Worm (Caenorhabditis elegans) whole organism, L4 larva: ENCODE data around the gene ugt-4.

ENCODE experiments used
- D1046.2 ChIP-seq: fragments of 200-800 bp; sonication (Bioruptor generic); IDR thresholded peaks from 2 replicates; pipeline ENCODE4 v1.3.6; 2022; ENCODE audit warnings: missing genetic modification characterization, missing compliant biosample characterization
- F44E2.7 ChIP-seq: fragments of 200-800 bp; sonication (Bioruptor generic); IDR thresholded peaks from 2 replicates; pipeline ENCODE4 v2.1.2; 2022; ENCODE audit warnings: missing genetic modification characterization, missing compliant biosample characterization
- R02D3.7 ChIP-seq: fragments of 150-350 bp; sonication (generic microtip); optimal IDR thresholded peaks from 3 replicates; lab custom pipeline; 2014; ENCODE audit warnings: missing biosample characterization, missing genetic modification characterization
- T20F7.1 ChIP-seq: fragments of 200-800 bp; sonication (Bioruptor generic); optimal IDR thresholded peaks from 2 replicates; lab custom pipeline; 2018; ENCODE audit warnings: mild to moderate bottlenecking, missing genetic modification characterization, missing compliant biosample characterization
- Y75B8A.6 ChIP-seq: fragments of 200-800 bp; sonication (Bioruptor generic); IDR thresholded peaks from 2 replicates; pipeline ENCODE4 v1.3.6; 2022; ENCODE audit warnings: missing genetic modification reagents, missing genetic modification characterization, missing compliant biosample characterization
- arid-1 ChIP-seq: fragments of 200-800 bp; sonication (Bioruptor generic); conservative IDR thresholded peaks from 2 replicates; pipeline ENCODE4 v1.3.6; 2022; ENCODE audit warnings: missing genetic modification reagents, missing genetic modification characterization, missing compliant biosample characterization
- attf-4 ChIP-seq: sonication (generic microtip); optimal IDR thresholded peaks from 3 replicates; lab custom pipeline; 2017; ENCODE audit warnings: missing biosample characterization, missing genetic modification characterization
- ceh-20 ChIP-seq: fragments of 200-800 bp; sonication (Bioruptor generic); IDR thresholded peaks from 2 replicates; pipeline ENCODE4 v1.3.6; 2022; ENCODE audit warnings: missing genetic modification reagents, missing genetic modification characterization, missing compliant biosample characterization
- ceh-28 ChIP-seq: fragments of 150-350 bp; optimal IDR thresholded peaks from 2 replicates; lab custom pipeline; 2014; ENCODE audit warnings: missing biosample characterization, missing genetic modification reagents, missing genetic modification characterization
- ceh-32 ChIP-seq: sonication (generic microtip); optimal IDR thresholded peaks from 2 replicates; lab custom pipeline; 2016; ENCODE audit warnings: mild to moderate bottlenecking, missing genetic modification characterization, missing compliant biosample characterization; ENCODE audit not compliant: poor library complexity
- ceh-82 ChIP-seq: sonication (generic microtip); optimal IDR thresholded peaks from 2 replicates; lab custom pipeline; 2017; ENCODE audit warnings: missing biosample characterization, missing genetic modification characterization
- ces-1 ChIP-seq: fragments of 150-350 bp; sonication (generic microtip); optimal IDR thresholded peaks from 4 replicates; lab custom pipeline; 2014; ENCODE audit warnings: missing biosample characterization, missing genetic modification reagents, missing genetic modification characterization
- daf-16 ChIP-seq, 3 experiments: sonication (generic microtip); optimal IDR thresholded peaks; 2 replicates each; lab custom pipeline; 2016 to 2017; ENCODE audit warnings: missing genetic modification characterization in 3 of 3, missing genetic modification reagents in 3 of 3, mild to moderate bottlenecking in 2 of 3, missing compliant biosample characterization in 2 of 3, missing biosample characterization in 1 of 3, moderate library complexity in 1 of 3
- daf-19 ChIP-seq: fragments of 200-800 bp; sonication (Bioruptor generic); conservative IDR thresholded peaks from 2 replicates; pipeline ENCODE4 v1.3.6; 2022; ENCODE audit warnings: missing genetic modification characterization, missing compliant biosample characterization
- daf-8 ChIP-seq: fragments of 200-800 bp; sonication (Bioruptor generic); IDR thresholded peaks from 2 replicates; pipeline ENCODE4 v1.3.6; 2022; ENCODE audit warnings: missing genetic modification characterization, missing compliant biosample characterization
- dmd-6 ChIP-seq: fragments of 200-800 bp; sonication (Bioruptor generic); IDR thresholded peaks from 2 replicates; pipeline ENCODE4 v1.3.6; 2022; ENCODE audit warnings: missing genetic modification reagents, missing genetic modification characterization, missing compliant biosample characterization
- dmd-8 ChIP-seq: fragments of 200-800 bp; sonication (Bioruptor generic); IDR thresholded peaks from 2 replicates; pipeline ENCODE4 v1.3.6; 2022; ENCODE audit warnings: missing genetic modification characterization, missing compliant biosample characterization
- dmd-9 ChIP-seq: fragments of 200-800 bp; sonication (Bioruptor generic); IDR thresholded peaks from 2 replicates; pipeline ENCODE4 v1.3.6; 2022; ENCODE audit warnings: missing genetic modification reagents, missing genetic modification characterization, missing compliant biosample characterization
- dpl-1 ChIP-seq: fragments of 150-350 bp; optimal IDR thresholded peaks from 2 replicates; lab custom pipeline; 2014; ENCODE audit warnings: missing biosample characterization, missing genetic modification reagents, missing genetic modification characterization
- egl-43 ChIP-seq: fragments of 200-800 bp; sonication (Bioruptor generic); IDR thresholded peaks from 2 replicates; pipeline ENCODE4 v1.3.6; 2022; ENCODE audit warnings: missing genetic modification reagents, missing genetic modification characterization, missing compliant biosample characterization
- fos-1 ChIP-seq: fragments of 150-350 bp; optimal IDR thresholded peaks from 2 replicates; lab custom pipeline; 2014; ENCODE audit warnings: missing biosample characterization, missing genetic modification characterization
- hif-1 ChIP-seq, 2 experiments: sonication (generic microtip); optimal IDR thresholded peaks; 2 replicates each; lab custom pipeline; 2016 to 2017; ENCODE audit warnings: missing compliant biosample characterization in 2 of 2, missing genetic modification characterization in 2 of 2, missing genetic modification reagents in 2 of 2, missing genotype in 2 of 2, mild to moderate bottlenecking in 1 of 2
- hmg-1.1 ChIP-seq: fragments of 200-800 bp; sonication (Bioruptor generic); IDR thresholded peaks from 2 replicates; pipeline ENCODE4 v1.3.6; 2022; ENCODE audit warnings: missing genetic modification reagents, missing genetic modification characterization, missing compliant biosample characterization
- lir-3 ChIP-seq: sonication (generic microtip); optimal IDR thresholded peaks from 2 replicates; lab custom pipeline; 2016; ENCODE audit warnings: mild to moderate bottlenecking, missing genetic modification characterization, missing compliant biosample characterization
- lsy-2 ChIP-seq, 2 experiments: fragments of 150-350 bp in 1 of 2; sonication (generic microtip) in 1 of 2; optimal IDR thresholded peaks; 2 replicates each; lab custom pipeline; 2014 to 2017; ENCODE audit warnings: missing biosample characterization in 2 of 2, missing genetic modification characterization in 2 of 2
- mdt-29 ChIP-seq: fragments of 200-800 bp; sonication (Bioruptor generic); IDR thresholded peaks from 2 replicates; pipeline ENCODE4 v1.3.6; 2022; ENCODE audit warnings: missing genetic modification reagents, missing genetic modification characterization, missing compliant biosample characterization
- mxl-3 ChIP-seq: fragments of 200-800 bp; sonication (Bioruptor generic); optimal IDR thresholded peaks from 2 replicates; lab custom pipeline; 2018; ENCODE audit warnings: mild to moderate bottlenecking, missing genetic modification characterization, missing compliant biosample characterization
- nhr-102 ChIP-seq: sonication (generic microtip); optimal IDR thresholded peaks from 2 replicates; lab custom pipeline; 2016; ENCODE audit warnings: mild to moderate bottlenecking, missing genetic modification characterization, moderate library complexity, missing compliant biosample characterization
- nhr-111 ChIP-seq: fragments of 200-800 bp; sonication (Bioruptor generic); optimal IDR thresholded peaks from 2 replicates; lab custom pipeline; 2018; ENCODE audit warnings: mild to moderate bottlenecking, missing genetic modification characterization, missing compliant biosample characterization
- nhr-28 ChIP-seq: fragments of 150-350 bp; optimal IDR thresholded peaks from 2 replicates; lab custom pipeline; 2014; ENCODE audit warnings: missing biosample characterization, missing genetic modification characterization
- nhr-6 ChIP-seq: fragments of 150-350 bp; optimal IDR thresholded peaks from 2 replicates; lab custom pipeline; 2014; ENCODE audit warnings: missing biosample characterization, missing genetic modification characterization
- php-3 ChIP-seq: fragments of 200-800 bp; sonication (Bioruptor generic); IDR thresholded peaks from 2 replicates; pipeline ENCODE4 v1.3.6; 2022; ENCODE audit warnings: missing genetic modification reagents, missing genetic modification characterization, missing compliant biosample characterization
- pqm-1 ChIP-seq: sonication (generic microtip); optimal IDR thresholded peaks from 2 replicates; lab custom pipeline; 2017; ENCODE audit warnings: missing biosample characterization, missing genetic modification characterization
- rbr-2 ChIP-seq: sonication (generic microtip); optimal IDR thresholded peaks from 2 replicates; lab custom pipeline; 2016; ENCODE audit warnings: missing genotype, missing genetic modification characterization, missing compliant biosample characterization
- saeg-2 ChIP-seq: fragments of 200-800 bp; sonication (Bioruptor generic); IDR thresholded peaks from 2 replicates; pipeline ENCODE4 v1.3.6; 2022; ENCODE audit warnings: missing genetic modification reagents, missing genetic modification characterization, missing compliant biosample characterization
- snpc-1.2 ChIP-seq: fragments of 200-800 bp; sonication (Bioruptor generic); IDR thresholded peaks from 2 replicates; pipeline ENCODE4 v1.3.6; 2022; ENCODE audit warnings: missing genetic modification reagents, missing genetic modification characterization, missing compliant biosample characterization
- snpc-4 ChIP-seq: fragments of 150-350 bp; optimal IDR thresholded peaks from 2 replicates; lab custom pipeline; 2014; ENCODE audit warnings: missing biosample characterization, missing genetic modification characterization
- spr-3 ChIP-seq: fragments of 200-800 bp; sonication (Bioruptor generic); optimal IDR thresholded peaks from 2 replicates; lab custom pipeline; 2018; ENCODE audit warnings: mild to moderate bottlenecking, missing genetic modification characterization, missing compliant biosample characterization
- unc-62 ChIP-seq, 3 experiments: fragments of 150-350 bp in 1 of 3; sonication (generic microtip); optimal IDR thresholded peaks in 2 of 3; peaks in 1 of 3; 1 replicate in 1 of 3; 2 replicates in 2 of 3; lab custom pipeline; 2014 to 2017; ENCODE audit warnings: missing biosample characterization in 3 of 3, missing genetic modification characterization in 3 of 3, missing genetic modification reagents in 3 of 3, missing genotype in 1 of 3
- zfp-3 ChIP-seq: fragments of 200-800 bp; sonication (Bioruptor generic); conservative IDR thresholded peaks from 2 replicates; pipeline ENCODE4 v1.3.6; 2022; ENCODE audit warnings: missing genetic modification reagents, missing genetic modification characterization, missing compliant biosample characterization
- zip-11 ChIP-seq: fragments of 200-800 bp; sonication (Bioruptor generic); IDR thresholded peaks from 2 replicates; pipeline ENCODE4 v1.3.6; 2022; ENCODE audit warnings: missing genetic modification characterization, missing compliant biosample characterization
- zip-2 ChIP-seq: fragments of 150-350 bp; optimal IDR thresholded peaks from 2 replicates; lab custom pipeline; 2014; ENCODE audit warnings: missing biosample characterization, missing genetic modification characterization
- ztf-7 ChIP-seq: fragments of 150-350 bp; optimal IDR thresholded peaks from 2 replicates; lab custom pipeline; 2014; ENCODE audit warnings: missing biosample characterization, missing genetic modification characterization

ugt-4 gene

DNA sequence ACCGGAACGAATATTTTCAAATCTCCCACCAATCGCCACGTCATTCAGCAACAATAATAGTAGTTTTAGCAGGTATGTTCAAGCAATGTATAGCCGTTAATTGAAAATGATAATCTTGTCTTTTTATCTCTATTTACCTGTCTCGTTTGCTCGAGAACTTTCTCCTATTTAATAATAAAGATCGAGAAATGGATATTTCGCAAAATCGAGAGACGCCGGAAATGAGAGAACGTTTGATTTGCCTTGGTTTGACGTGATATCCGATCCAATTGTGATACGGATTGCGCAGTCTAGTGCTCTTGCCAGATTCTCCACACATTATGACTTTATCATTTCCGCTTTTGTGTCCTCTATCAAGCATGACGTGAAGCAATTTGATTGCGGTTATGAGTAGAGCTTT is 21.3 kb downstream of the ugt-4 start:
- TF ChIP-seq php-3 (GFP tag; lab: Robert Waterston, UW) (no peak), ces-1 (no peak), mdt-29 (GFP tag; lab: Robert Waterston, UW) (no peak), F44E2.7 (no peak), dmd-8 (GFP tag; lab: Robert Waterston, UW) (no peak), ceh-32 (tag; lab: Kevin White, UChicago) (no peak), hif-1 (tag; optimal IDR thresholded peaks at IDR 0.05; lab: Kevin White, UChicago) (no peak), daf-19 (GFP tag; lab: Robert Waterston, UW) (no peak), spr-3 (no peak), arid-1 (GFP tag; lab: Robert Waterston, UW) (no peak), ceh-82 (tag; lab: Kevin White, UChicago) (no peak), pqm-1 (no peak), Y75B8A.6 (no peak), hmg-1.1 (GFP tag; lab: Robert Waterston, UW) (no peak), mxl-3 (GFP tag; lab: Kevin White, UChicago) (no peak), unc-62 (GFP tag; optimal IDR thresholded peaks at IDR 0.05 in 1 of 2; lab: Kevin White, UChicago) (no peak), unc-62 (tag; optimal IDR thresholded peaks at IDR 0.05; lab: Kevin White, UChicago) (no peak), saeg-2 (no peak), daf-16 (GFP tag; optimal IDR thresholded peaks at IDR 0.05; lab: Kevin White, UChicago) (no peak), daf-16 (tag; optimal IDR thresholded peaks at IDR 0.05; lab: Kevin White, UChicago) (no peak), nhr-28 (no peak)

DNA sequence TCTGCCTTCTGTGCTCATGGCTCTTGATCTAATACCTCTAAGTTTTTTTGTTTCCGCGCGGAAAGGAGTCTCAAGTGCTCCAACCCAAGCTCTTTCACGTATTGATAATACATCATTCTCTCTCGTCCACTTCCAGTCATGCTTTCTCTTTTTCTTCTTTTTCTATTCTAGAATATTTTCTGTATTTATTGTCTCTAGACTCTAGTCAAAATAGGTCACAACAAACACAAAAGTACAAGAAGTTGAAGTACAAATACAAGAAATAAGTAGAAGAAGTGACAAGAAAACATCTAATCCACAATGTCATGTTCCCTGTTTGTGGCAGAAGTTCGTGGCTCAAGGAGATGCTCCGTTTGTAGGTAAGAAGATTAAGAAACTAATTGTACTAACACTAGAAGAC is 21.9 kb downstream of the ugt-4 start, which contains the start of gene ZC455.1:
TSS of gene ZC455.1 (plus strand) at position 301 of the 400 bp plus-strand sequence.
- TF ChIP-seq nhr-6 (tag; lab: Kevin White, UChicago) (no peak), fos-1 (tag; lab: Kevin White, UChicago) (no peak), mdt-29 (GFP tag; lab: Robert Waterston, UW) (no peak), R02D3.7 (tag; lab: Kevin White, UChicago) (no peak), spr-3 (no peak), dmd-6 (GFP tag; lab: Robert Waterston, UW) (no peak), ztf-7 (tag; lab: Kevin White, UChicago) (no peak), daf-8 (GFP tag; lab: Robert Waterston, UW) (no peak), nhr-102 (tag; lab: Kevin White, UChicago) (no peak)

DNA sequence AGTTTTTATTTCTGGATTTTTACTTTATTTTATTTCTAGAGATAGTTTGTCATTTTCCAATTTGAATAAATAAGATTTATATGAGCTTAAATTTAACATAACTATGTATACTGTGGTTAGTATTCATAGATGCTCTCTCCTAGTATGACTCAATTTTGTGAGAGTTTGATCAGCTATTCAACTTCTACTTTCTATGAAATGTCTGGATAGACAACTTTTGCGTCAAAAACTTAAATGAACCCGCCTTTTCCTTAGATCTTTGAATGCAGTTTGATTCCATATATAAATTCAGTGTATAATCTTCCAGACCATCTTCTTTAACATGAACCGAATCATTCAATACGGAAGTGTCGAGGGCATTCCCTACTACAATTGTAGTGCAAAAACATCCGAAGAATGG is 26.2 kb downstream of the ugt-4 start, which contains the start of gene srt-43:
TSS of gene srt-43 (plus strand) at position 301 of the 400 bp plus-strand sequence.
- no peak for TF ChIP-seq zip-2 (tag; lab: Kevin White, UChicago)
- peak in 1 of 2 experiments; percentile 47 for TF ChIP-seq unc-62 (GFP tag; optimal IDR thresholded peaks at IDR 0.05 in 1 of 2; lab: Kevin White, UChicago)
- TF ChIP-seq unc-62 (tag; optimal IDR thresholded peaks at IDR 0.05; lab: Kevin White, UChicago) = no peak
- no peak for TF ChIP-seq T20F7.1 (GFP tag; lab: Kevin White, UChicago)
- no peak for TF ChIP-seq rbr-2 (tag; lab: Kevin White, UChicago)

- TF ChIP-seq lsy-2 (tag; optimal IDR thresholded peaks at IDR 0.05; lab: Kevin White, UChicago) (peak in 1 of 2 experiments; percentile 96), lir-3 (no peak), dmd-9 (GFP tag; lab: Robert Waterston, UW) (no peak), snpc-1.2 (GFP tag; lab: Robert Waterston, UW) (no peak), zip-2 (tag; lab: Kevin White, UChicago) (peak; percentile 84), snpc-4 (tag; lab: Kevin White, UChicago) (no peak), hif-1 (tag; optimal IDR thresholded peaks at IDR 0.05; lab: Kevin White, UChicago) (no peak), daf-8 (GFP tag; lab: Robert Waterston, UW) (no peak), dmd-6 (GFP tag; lab: Robert Waterston, UW) (no peak), ceh-20 (no peak), egl-43 (GFP tag; lab: Robert Waterston, UW) (no peak), nhr-111 (no peak), attf-4 (tag; lab: Kevin White, UChicago) (no peak), ztf-7 (tag; lab: Kevin White, UChicago) (no peak), ceh-28 (no peak), D1046.2 (no peak), hmg-1.1 (GFP tag; lab: Robert Waterston, UW) (no peak), daf-16 (GFP tag; optimal IDR thresholded peaks at IDR 0.05; lab: Kevin White, UChicago) (no peak), daf-16 (tag; optimal IDR thresholded peaks at IDR 0.05; lab: Kevin White, UChicago) (peak; percentile 60), dpl-1 (GFP tag; lab: Kevin White, UChicago) (peak; percentile 32), zip-11 (GFP tag; lab: Robert Waterston, UW) (no peak), zfp-3 (GFP tag; lab: Robert Waterston, UW) (no peak)
Measured at ce11 chrV:12763291-12763995, 31.7 kb downstream of the ugt-4 start, which contains the start of the genes abcf-1 and scc-3. Gene abcf-1, minus strand, starts transcription at chrV:12763375. Gene scc-3, plus strand, starts transcription at chrV:12763945.
